Worm (Caenorhabditis elegans) whole organism, L3 larva: ENCODE measurements around the gene twk-40.

ENCODE experiments used
- R02D3.7 ChIP-seq: fragments of 150-350 bp; optimal IDR thresholded peaks from 2 replicates; lab custom pipeline; 2014; ENCODE audit warnings: missing biosample characterization, missing genetic modification characterization
- aly-2 ChIP-seq: fragments of 150-350 bp; optimal IDR thresholded peaks from 2 replicates; lab custom pipeline; 2014; ENCODE audit warnings: missing biosample characterization, missing genetic modification characterization
- ama-1 ChIP-seq: fragments of 150-350 bp; optimal IDR thresholded peaks from 2 replicates; lab custom pipeline; 2018
- ceh-16 ChIP-seq: sonication (generic microtip); optimal IDR thresholded peaks from 2 replicates; lab custom pipeline; 2017; ENCODE audit warnings: missing biosample characterization, missing genetic modification characterization
- ceh-28 ChIP-seq: fragments of 150-350 bp; optimal IDR thresholded peaks from 2 replicates; lab custom pipeline; 2014; ENCODE audit warnings: missing biosample characterization, missing genetic modification reagents, missing genetic modification characterization
- ceh-82 ChIP-seq: fragments of 150-350 bp; optimal IDR thresholded peaks from 2 replicates; lab custom pipeline; 2014; ENCODE audit warnings: missing biosample characterization, missing genetic modification characterization
- ceh-9 ChIP-seq: sonication (generic microtip); optimal IDR thresholded peaks from 2 replicates; lab custom pipeline; 2018; ENCODE audit warnings: missing biosample characterization, missing genetic modification characterization
- egl-5 ChIP-seq: fragments of 150-350 bp; optimal IDR thresholded peaks from 2 replicates; lab custom pipeline; 2017; ENCODE audit warnings: missing biosample characterization, missing genetic modification reagents, missing genetic modification characterization, inconsistent platforms
- elt-1 ChIP-seq: fragments of 150-350 bp; optimal IDR thresholded peaks from 2 replicates; lab custom pipeline; 2014; ENCODE audit warnings: missing biosample characterization, missing genetic modification characterization
- elt-2 ChIP-seq: sonication (generic microtip); optimal IDR thresholded peaks from 2 replicates; lab custom pipeline; 2016; ENCODE audit warnings: missing genetic modification reagents, mild to moderate bottlenecking, missing genetic modification characterization, missing compliant biosample characterization
- elt-3 ChIP-seq, 3 experiments: fragments of 150-350 bp in 1 of 3; sonication (generic microtip) in 2 of 3; optimal IDR thresholded peaks; 2 replicates in 2 of 3; 4 replicates in 1 of 3; lab custom pipeline; 2014 to 2017; ENCODE audit warnings: missing biosample characterization in 3 of 3, missing genetic modification characterization in 3 of 3
- eor-1 ChIP-seq, 2 experiments: fragments of 150-350 bp; optimal IDR thresholded peaks; 2 replicates each; lab custom pipeline; 2014 to 2018; ENCODE audit warnings: missing biosample characterization in 2 of 2, missing genetic modification characterization in 2 of 2
- fkh-10 ChIP-seq: sonication (generic microtip); optimal IDR thresholded peaks from 2 replicates; lab custom pipeline; 2017; ENCODE audit warnings: missing biosample characterization, missing genetic modification reagents, missing genetic modification characterization
- hmg-11 ChIP-seq: sonication (generic microtip); optimal IDR thresholded peaks from 2 replicates; lab custom pipeline; 2016; ENCODE audit warnings: missing genetic modification characterization, missing compliant biosample characterization
- jun-1 ChIP-seq: fragments of 150-350 bp; optimal IDR thresholded peaks from 2 replicates; lab custom pipeline; 2014; ENCODE audit warnings: missing biosample characterization, missing genetic modification reagents, missing genetic modification characterization
- lin-15B ChIP-seq: fragments of 150-350 bp; optimal IDR thresholded peaks from 2 replicates; lab custom pipeline; 2014; ENCODE audit warnings: missing biosample characterization, missing genetic modification characterization
- lin-39 ChIP-seq: fragments of 150-350 bp; optimal IDR thresholded peaks from 2 replicates; lab custom pipeline; 2018; ENCODE audit warnings: missing biosample characterization, missing genetic modification reagents, missing genetic modification characterization
- lsy-12 ChIP-seq: sonication (generic microtip); optimal IDR thresholded peaks from 2 replicates; lab custom pipeline; 2016; ENCODE audit warnings: mild to moderate bottlenecking, missing genetic modification characterization, missing compliant biosample characterization
- mml-1 ChIP-seq: fragments of 150-350 bp; sonication (generic microtip); optimal IDR thresholded peaks from 3 replicates; lab custom pipeline; 2014; ENCODE audit warnings: missing biosample characterization, missing genetic modification characterization
- nfya-1 ChIP-seq: sonication (generic microtip); optimal IDR thresholded peaks from 2 replicates; lab custom pipeline; 2017; ENCODE audit warnings: missing genetic modification characterization, mild to moderate bottlenecking, missing compliant biosample characterization, antibody characterized with exemption, moderate library complexity; ENCODE audit not compliant: insufficient read depth
- nhr-11 ChIP-seq: fragments of 150-350 bp; optimal IDR thresholded peaks from 2 replicates; lab custom pipeline; 2014; ENCODE audit warnings: missing biosample characterization, missing genetic modification characterization
- nhr-12 ChIP-seq: fragments of 150-350 bp; optimal IDR thresholded peaks from 2 replicates; lab custom pipeline; 2014; ENCODE audit warnings: missing biosample characterization, missing genetic modification characterization
- nhr-23 ChIP-seq: fragments of 150-350 bp; optimal IDR thresholded peaks from 2 replicates; lab custom pipeline; 2014; ENCODE audit warnings: missing biosample characterization, missing genetic modification reagents, missing genetic modification characterization
- nhr-25 ChIP-seq: sonication (generic microtip); optimal IDR thresholded peaks from 2 replicates; lab custom pipeline; 2017; ENCODE audit warnings: missing biosample characterization, missing genetic modification characterization
- nhr-28 ChIP-seq: fragments of 150-350 bp; optimal IDR thresholded peaks from 2 replicates; lab custom pipeline; 2014; ENCODE audit warnings: missing biosample characterization, missing genetic modification characterization
- nhr-43 ChIP-seq: sonication (generic microtip); optimal IDR thresholded peaks from 2 replicates; lab custom pipeline; 2016; ENCODE audit warnings: mild to moderate bottlenecking, missing genetic modification characterization, missing compliant biosample characterization; ENCODE audit not compliant: poor library complexity, severe bottlenecking
- nhr-67 ChIP-seq: fragments of 150-350 bp; optimal IDR thresholded peaks from 2 replicates; lab custom pipeline; 2014; ENCODE audit warnings: missing biosample characterization, missing genetic modification characterization
- nhr-76 ChIP-seq: fragments of 150-350 bp; sonication (generic microtip); optimal IDR thresholded peaks from 5 replicates; lab custom pipeline; 2014; ENCODE audit warnings: missing biosample characterization, missing genetic modification characterization
- nhr-77 ChIP-seq: fragments of 150-350 bp; optimal IDR thresholded peaks from 2 replicates; lab custom pipeline; 2014; ENCODE audit warnings: missing biosample characterization, missing genetic modification characterization
- pha-4 ChIP-seq: fragments of 150-350 bp; optimal IDR thresholded peaks from 2 replicates; lab custom pipeline; 2014; ENCODE audit warnings: missing biosample characterization, missing genetic modification reagents, missing genetic modification characterization
- pqm-1 ChIP-seq: fragments of 150-350 bp; optimal IDR thresholded peaks from 2 replicates; lab custom pipeline; 2017; ENCODE audit warnings: missing biosample characterization, missing genetic modification characterization, inconsistent platforms
- sea-2 ChIP-seq: fragments of 150-350 bp; sonication (generic microtip); optimal IDR thresholded peaks from 4 replicates; lab custom pipeline; 2014; ENCODE audit warnings: missing biosample characterization, missing genetic modification reagents, missing genetic modification characterization
- skn-1 ChIP-seq: fragments of 150-350 bp; optimal IDR thresholded peaks from 2 replicates; lab custom pipeline; 2014; ENCODE audit warnings: missing biosample characterization, missing genetic modification characterization
- snpc-4 ChIP-seq: fragments of 150-350 bp; optimal IDR thresholded peaks from 2 replicates; lab custom pipeline; 2014; ENCODE audit warnings: missing biosample characterization, missing genetic modification characterization
- unc-62 ChIP-seq: fragments of 150-350 bp; sonication (generic microtip); optimal IDR thresholded peaks from 4 replicates; lab custom pipeline; 2014; ENCODE audit warnings: missing biosample characterization, missing genetic modification reagents, missing genetic modification characterization
- ztf-11 ChIP-seq: fragments of 150-350 bp; optimal IDR thresholded peaks from 2 replicates; lab custom pipeline; 2014; ENCODE audit warnings: missing biosample characterization, missing genetic modification characterization

The twk-40 gene

DNA sequence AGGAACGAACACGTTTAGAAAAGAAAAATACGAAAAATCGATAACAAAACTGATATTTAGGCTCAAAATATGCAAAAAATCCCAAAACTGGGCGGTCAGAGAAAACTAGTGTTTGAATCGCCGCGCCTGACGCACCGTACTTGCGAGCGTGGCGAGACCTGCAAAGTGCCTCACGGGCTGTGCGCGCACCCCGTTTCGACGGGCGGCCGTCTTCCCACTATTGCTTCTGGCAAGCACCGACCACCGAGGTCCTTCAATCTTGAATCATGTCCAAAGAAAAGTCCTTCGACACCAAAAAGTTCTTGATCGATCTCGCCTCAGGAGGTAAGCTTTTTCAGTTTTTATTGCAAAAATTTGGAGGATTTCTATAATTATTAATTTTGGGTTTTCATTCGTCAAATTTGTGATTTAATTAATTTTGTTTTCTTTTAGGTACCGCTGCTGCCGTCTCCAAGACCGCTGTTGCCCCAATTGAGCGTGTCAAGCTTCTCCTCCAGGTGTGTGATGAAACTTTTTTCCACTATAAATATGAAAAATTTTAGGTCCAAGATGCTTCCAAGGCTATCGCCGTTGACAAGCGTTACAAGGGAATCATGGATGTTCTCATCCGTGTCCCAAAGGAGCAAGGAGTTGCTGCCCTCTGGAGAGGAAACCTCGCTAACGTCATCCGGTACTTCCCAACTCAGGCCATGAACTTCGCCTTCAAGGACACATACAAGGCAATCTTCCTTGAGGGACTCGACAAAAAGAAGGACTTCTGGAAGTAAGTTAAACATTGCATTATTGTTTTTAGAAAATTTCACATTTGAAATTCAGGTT lies 29.1 kb downstream of the twk-40 start, which contains the start of gene ant-1.1 (continued):
- TF ChIP-seq mml-1 (tag; lab: Kevin White, UChicago) (no peak), eor-1 (tag; optimal IDR thresholded peaks at IDR 0.05; lab: Kevin White, UChicago) (no peak), ceh-9 (tag; lab: Kevin White, UChicago) (no peak), ama-1 (lab: Kevin White, UChicago) (peak; percentile 93), ceh-16 (tag; lab: Kevin White, UChicago) (peak; percentile 33), sea-2 (GFP tag; lab: Kevin White, UChicago) (no peak), jun-1 (tag; lab: Kevin White, UChicago) (peak; percentile 90), R02D3.7 (tag; lab: Kevin White, UChicago) (peak; percentile 84), elt-1 (tag; lab: Kevin White, UChicago) (peak; percentile 63)

DNA sequence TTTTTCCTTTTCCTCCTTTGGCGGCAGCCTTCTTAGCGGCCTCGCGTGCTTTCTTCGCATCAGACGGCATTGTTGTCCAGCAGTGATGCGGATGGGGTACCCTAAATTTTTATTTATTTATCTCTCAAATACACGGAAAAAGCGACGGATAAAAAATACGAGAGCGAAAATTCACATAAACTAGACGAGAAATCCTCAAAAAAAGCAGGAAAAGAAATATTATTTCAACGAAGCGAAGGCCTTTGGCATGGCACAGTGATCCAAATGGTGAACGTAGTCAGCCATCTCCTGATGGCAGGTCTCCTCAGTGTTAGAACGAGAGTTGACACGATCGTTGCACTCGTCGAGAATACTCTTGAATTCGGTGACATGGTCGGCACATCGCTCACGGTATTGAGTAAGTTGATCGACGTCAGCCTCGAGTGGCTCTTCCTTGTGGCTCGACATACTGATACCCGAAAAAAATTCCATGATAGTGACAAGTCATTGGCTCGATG lies 30.1 kb downstream of the twk-40 start, which contains the start of the genes abcf-2 and T27E9.2:
Gene abcf-2, minus strand, starts transcription at position 101 of the 497 bp plus-strand sequence.
Gene T27E9.2, minus strand, starts transcription at position 447 of the 497 bp plus-strand sequence.
- TF ChIP-seq ama-1 (lab: Kevin White, UChicago) (no peak), ceh-28 (tag; lab: Kevin White, UChicago) (no peak), eor-1 (tag; optimal IDR thresholded peaks at IDR 0.05; lab: Kevin White, UChicago) (no peak), R02D3.7 (tag; lab: Kevin White, UChicago) (no peak), egl-5 (tag; lab: Kevin White, UChicago) (no peak), nhr-43 (tag; lab: Kevin White, UChicago) (no peak)

DNA sequence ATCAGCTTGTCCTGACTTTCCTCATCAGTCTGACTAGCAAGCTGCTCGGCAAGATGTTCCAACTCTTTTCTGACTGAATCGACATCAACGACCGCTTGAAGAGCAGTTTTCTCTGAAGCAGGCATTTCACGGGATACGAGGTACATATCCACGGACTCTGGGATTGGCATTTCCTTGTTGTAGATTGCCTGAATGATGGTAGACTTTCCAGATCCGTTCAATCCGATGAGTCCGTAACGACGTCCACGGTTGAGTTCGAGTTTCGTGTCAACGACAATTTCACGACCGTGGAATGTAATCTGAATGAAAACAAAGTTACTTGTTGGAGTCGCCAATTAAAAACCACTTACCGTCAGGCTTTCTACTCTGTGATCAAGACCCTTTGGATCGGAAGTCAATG lies 30.7 kb downstream of the twk-40 start:
- TF ChIP-seq nhr-11 (tag; lab: Kevin White, UChicago): no peak
- no peak for TF ChIP-seq skn-1 (tag; lab: Kevin White, UChicago)
- no peak for TF ChIP-seq nhr-23
- TF ChIP-seq lin-15B (tag; lab: Kevin White, UChicago): no peak

- TF ChIP-seq elt-3 (tag; optimal IDR thresholded peaks at IDR 0.05; lab: Kevin White, UChicago) (no peak), nhr-25 (tag; lab: Kevin White, UChicago) (no peak)
- TF ChIP-seq, all 47 proteins: peak for 0
Measured at ce11 chrIII:13458978-13459596, 33.2 kb downstream of the twk-40 start, which contains the start of gene tag-164. Gene tag-164 (plus strand): TSS chrIII:13459546.

DNA sequence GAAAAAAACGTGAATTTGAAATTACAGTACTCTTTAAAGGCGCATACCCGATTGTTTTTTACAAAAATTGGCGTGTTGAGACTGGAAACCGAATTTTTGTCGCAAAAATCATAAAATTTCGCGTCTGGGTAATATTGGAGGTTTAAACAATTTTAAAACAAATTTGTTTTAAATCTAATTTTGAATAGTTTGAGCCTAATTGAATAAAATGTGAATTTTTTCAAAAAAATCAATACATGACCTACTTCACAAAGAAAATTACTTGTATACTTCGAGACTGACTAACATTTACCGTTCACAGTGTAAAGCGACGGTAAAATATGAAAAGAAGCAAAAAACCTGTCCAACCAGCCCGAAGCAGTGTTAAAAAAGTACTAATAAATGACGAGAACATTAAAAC lies 35.0 kb downstream of the twk-40 start:
- TF ChIP-seq ama-1 (lab: Kevin White, UChicago) (peak; percentile 7), elt-3 (tag; optimal IDR thresholded peaks at IDR 0.05; lab: Kevin White, UChicago) (no peak), elt-2 (no peak), pha-4 (no peak), nhr-23 (peak; percentile 5), fkh-10 (GFP tag; lab: Kevin White, UChicago) (no peak), ceh-28 (tag; lab: Kevin White, UChicago) (peak; percentile 58), ceh-82 (no peak)

DNA sequence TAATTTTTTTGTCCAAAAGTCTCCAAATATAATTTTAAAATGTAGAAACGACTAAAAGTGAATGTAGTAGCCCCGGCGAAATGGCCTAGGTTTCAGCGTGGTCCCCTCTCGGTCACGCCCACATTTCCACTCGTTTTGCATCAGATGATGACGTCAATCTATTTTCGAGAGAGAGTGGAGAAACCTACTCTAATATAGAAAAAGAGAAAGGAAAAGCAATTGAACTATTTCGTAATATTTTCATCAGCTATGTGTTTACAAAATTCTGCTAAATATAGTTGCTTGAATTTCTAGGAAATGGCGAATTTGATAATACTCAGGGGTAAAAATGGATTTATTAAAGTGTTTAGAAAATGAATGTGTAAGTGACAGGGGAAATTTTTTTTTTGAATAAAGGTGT lies 36.5 kb downstream of the twk-40 start:
- TF ChIP-seq ztf-11 (tag; lab: Kevin White, UChicago) (no peak), nhr-67 (tag; lab: Kevin White, UChicago) (no peak), nhr-12 (tag; lab: Kevin White, UChicago) (no peak), skn-1 (tag; lab: Kevin White, UChicago) (no peak), snpc-4 (tag; lab: Kevin White, UChicago) (no peak), hmg-11 (tag; lab: Kevin White, UChicago) (peak; percentile 3), unc-62 (no peak), nhr-28 (tag; lab: Kevin White, UChicago) (no peak), nfya-1 (peak; percentile 51), lsy-12 (tag; lab: Kevin White, UChicago) (no peak), pha-4 (peak; percentile 47), fkh-10 (GFP tag; lab: Kevin White, UChicago) (peak; percentile 34), lin-39 (tag; lab: Kevin White, UChicago) (peak; percentile 0), lin-15B (tag; lab: Kevin White, UChicago) (peak; percentile 47), ama-1 (lab: Kevin White, UChicago) (no peak), eor-1 (tag; optimal IDR thresholded peaks at IDR 0.05; lab: Kevin White, UChicago) (no peak), aly-2 (tag; lab: Kevin White, UChicago) (no peak), nhr-43 (tag; lab: Kevin White, UChicago) (no peak), nhr-76 (tag; lab: Kevin White, UChicago) (no peak), elt-3 (tag; optimal IDR thresholded peaks at IDR 0.05; lab: Kevin White, UChicago) (no peak), pqm-1 (tag; lab: Kevin White, UChicago) (no peak), elt-2 (no peak), nhr-77 (no peak), R02D3.7 (tag; lab: Kevin White, UChicago) (no peak), ceh-9 (tag; lab: Kevin White, UChicago) (no peak)
